Worm (Caenorhabditis elegans): ENCODE measurements around the gene larp-1.
A peak's percentile ranks its signal among the peaks of the same experiment; 100 is the strongest.

Gene larp-1

ce11 chrIII:5030629-5031028 is 13.2 kb upstream of the larp-1 start, which contains the start of gene klp-6:
Gene klp-6, plus strand, starts transcription at chrIII:5030929.
- TF ChIP-seq daf-12 (tag; optimal IDR thresholded peaks at IDR 0.05) = no peak

- no peak for TF ChIP-seq R02D3.7 (tag; optimal IDR thresholded peaks at IDR 0.05)
- TF ChIP-seq nhr-28 (tag; optimal IDR thresholded peaks at IDR 0.05) = no peak
- TF ChIP-seq pha-4 (tag; optimal IDR thresholded peaks at IDR 0.05) = no peak
- TF ChIP-seq ama-1 (optimal IDR thresholded peaks at IDR 0.05) = no peak
- no peak for TF ChIP-seq zag-1 (tag; optimal IDR thresholded peaks at IDR 0.05)
- no peak for TF ChIP-seq fkh-2 (tag; optimal IDR thresholded peaks at IDR 0.05)
- TF ChIP-seq nhr-77 (tag; optimal IDR thresholded peaks at IDR 0.05) = no peak
- no peak for TF ChIP-seq aly-2 (tag; optimal IDR thresholded peaks at IDR 0.05)
- TF ChIP-seq unc-39 (tag; optimal IDR thresholded peaks at IDR 0.05) = no peak
- no peak for TF ChIP-seq ceh-9 (tag; optimal IDR thresholded peaks at IDR 0.05)
- TF ChIP-seq nhr-25 (tag; optimal IDR thresholded peaks at IDR 0.05) = no peak
- no peak for TF ChIP-seq snpc-4 (tag; optimal IDR thresholded peaks at IDR 0.05)
- no peak for TF ChIP-seq nhr-76 (tag; optimal IDR thresholded peaks at IDR 0.05)
- no peak for TF ChIP-seq jun-1 (tag; optimal IDR thresholded peaks at IDR 0.05)
These were observed 9.8 kb upstream of the larp-1 start for ce11 chrIII:5027219-5027618.

ce11 chrIII:5026366-5026765 is 8.9 kb upstream of the larp-1 start:
- TF ChIP-seq lin-15B (tag; optimal IDR thresholded peaks at IDR 0.05) = no peak
- TF ChIP-seq nhr-77 (tag; optimal IDR thresholded peaks at IDR 0.05) = no peak
- TF ChIP-seq fkh-2 (tag; optimal IDR thresholded peaks at IDR 0.05) = no peak
- no peak for TF ChIP-seq daf-12 (tag; optimal IDR thresholded peaks at IDR 0.05)
- no peak for TF ChIP-seq mdl-1 (tag; optimal IDR thresholded peaks at IDR 0.05)
- no peak for TF ChIP-seq elt-1 (tag; optimal IDR thresholded peaks at IDR 0.05)
- no peak for TF ChIP-seq skn-1 (tag; optimal IDR thresholded peaks at IDR 0.05)
- no peak for TF ChIP-seq nhr-43 (tag; optimal IDR thresholded peaks at IDR 0.05; ENCODE audit: poor library complexity, severe bottlenecking)
- TF ChIP-seq lin-39 (tag; optimal IDR thresholded peaks at IDR 0.05) = no peak
- TF ChIP-seq ztf-11 (tag; optimal IDR thresholded peaks at IDR 0.05) = no peak
- TF ChIP-seq hmg-11 (tag; optimal IDR thresholded peaks at IDR 0.05) = no peak
- TF ChIP-seq mml-1 (tag; optimal IDR thresholded peaks at IDR 0.05) = no peak
- TF ChIP-seq ZK546.5 (tag; optimal IDR thresholded peaks at IDR 0.05) = no peak
- TF ChIP-seq fkh-10 (GFP tag; optimal IDR thresholded peaks at IDR 0.05) = no peak
- TF ChIP-seq ceh-9 (tag; optimal IDR thresholded peaks at IDR 0.05) = no peak
- TF ChIP-seq egl-5 (tag; optimal IDR thresholded peaks at IDR 0.05) = no peak
- TF ChIP-seq nhr-25 (tag; optimal IDR thresholded peaks at IDR 0.05) = no peak
- TF ChIP-seq nhr-237 (tag; optimal IDR thresholded peaks at IDR 0.05) = no peak
- no peak for TF ChIP-seq jun-1 (tag; optimal IDR thresholded peaks at IDR 0.05)
- no peak for TF ChIP-seq ceh-82 (tag; optimal IDR thresholded peaks at IDR 0.05)

ce11 chrIII:5025136-5025629 is 7.7 kb upstream of the larp-1 start:
- TF ChIP-seq nhr-237 (tag; optimal IDR thresholded peaks at IDR 0.05) (no peak), unc-62 (GFP tag; optimal IDR thresholded peaks at IDR 0.05) (no peak), mdl-1 (tag; optimal IDR thresholded peaks at IDR 0.05) (no peak), nhr-23 (tag; optimal IDR thresholded peaks at IDR 0.05) (peak; percentile 16), ama-1 (optimal IDR thresholded peaks at IDR 0.05) (peak; percentile 98), elt-3 (tag; optimal IDR thresholded peaks at IDR 0.05) (no peak), pha-4 (tag; optimal IDR thresholded peaks at IDR 0.05) (peak; percentile 71), skn-1 (tag; optimal IDR thresholded peaks at IDR 0.05) (no peak), lsy-12 (tag; optimal IDR thresholded peaks at IDR 0.05) (peak; percentile 46), snpc-4 (tag; optimal IDR thresholded peaks at IDR 0.05) (no peak), egl-27 (tag; optimal IDR thresholded peaks at IDR 0.05) (no peak), elt-2 (tag; optimal IDR thresholded peaks at IDR 0.05) (peak; percentile 30), ZK546.5 (tag; optimal IDR thresholded peaks at IDR 0.05) (no peak), ceh-9 (tag; optimal IDR thresholded peaks at IDR 0.05) (no peak), fkh-10 (GFP tag; optimal IDR thresholded peaks at IDR 0.05) (no peak), tbx-2 (tag; optimal IDR thresholded peaks at IDR 0.05) (peak; percentile 16), daf-12 (tag; optimal IDR thresholded peaks at IDR 0.05) (no peak), pqm-1 (tag; optimal IDR thresholded peaks at IDR 0.05) (no peak), nhr-25 (tag; optimal IDR thresholded peaks at IDR 0.05) (peak; percentile 68), ceh-16 (tag; optimal IDR thresholded peaks at IDR 0.05) (no peak), nfya-1 (tag; optimal IDR thresholded peaks at IDR 0.05; ENCODE audit: insufficient read depth) (peak; percentile 12), nhr-43 (tag; optimal IDR thresholded peaks at IDR 0.05; ENCODE audit: poor library complexity, severe bottlenecking) (peak; percentile 86)

All from whole organism, L3 larva.